Worm (Caenorhabditis elegans) whole organism, early embryonic: ENCODE measurements around the gene nit-1.

Experiments
- B0310.2 ChIP-seq: sonication (generic microtip); optimal IDR thresholded peaks from 2 replicates; lab custom pipeline; 2016; ENCODE audit warnings: mild to moderate bottlenecking, missing genetic modification characterization, missing compliant biosample characterization
- F13C5.2 ChIP-seq: sonication (generic microtip); optimal IDR thresholded peaks from 2 replicates; lab custom pipeline; 2017; ENCODE audit warnings: mild to moderate bottlenecking, missing genetic modification characterization, inconsistent platforms, missing compliant biosample characterization
- aly-1 ChIP-seq: sonication (generic microtip); optimal IDR thresholded peaks from 2 replicates; lab custom pipeline; 2016; ENCODE audit warnings: missing genetic modification characterization, missing compliant biosample characterization
- ama-1 ChIP-seq: fragments of 150-350 bp; optimal IDR thresholded peaks from 2 replicates; lab custom pipeline; 2014
- ceh-13 ChIP-seq: fragments of 200-800 bp; sonication (Bioruptor generic); optimal IDR thresholded peaks from 2 replicates; lab custom pipeline; 2018; ENCODE audit warnings: mild to moderate bottlenecking, missing genetic modification characterization, missing compliant biosample characterization
- ceh-36 ChIP-seq: sonication (generic microtip); optimal IDR thresholded peaks from 2 replicates; lab custom pipeline; 2016; ENCODE audit warnings: missing genetic modification characterization, inconsistent platforms, missing compliant biosample characterization
- ets-7 ChIP-seq: sonication (generic microtip); optimal IDR thresholded peaks from 2 replicates; lab custom pipeline; 2016; ENCODE audit warnings: missing genotype, missing genetic modification characterization, missing compliant biosample characterization
- flt-1 ChIP-seq: fragments of 200-800 bp; sonication (Bioruptor generic); IDR thresholded peaks from 2 replicates; pipeline ENCODE4 v1.3.6; 2022; ENCODE audit warnings: missing genetic modification characterization, missing compliant biosample characterization
- hmbx-1 ChIP-seq: sonication (generic microtip); optimal IDR thresholded peaks from 2 replicates; lab custom pipeline; 2016; ENCODE audit warnings: mild to moderate bottlenecking, missing genetic modification characterization, missing compliant biosample characterization
- hmg-4 ChIP-seq: fragments of 200-800 bp; sonication (Bioruptor generic); optimal IDR thresholded peaks from 2 replicates; lab custom pipeline; 2018; ENCODE audit warnings: mild to moderate bottlenecking, missing genetic modification characterization, missing compliant biosample characterization
- hnd-1 ChIP-seq: sonication (generic microtip); optimal IDR thresholded peaks from 2 replicates; lab custom pipeline; 2016; ENCODE audit warnings: missing genetic modification characterization, missing compliant biosample characterization
- pes-1 ChIP-seq: fragments of 200-800 bp; sonication (Bioruptor generic); IDR thresholded peaks from 2 replicates; pipeline ENCODE4 v1.3.6; 2022; ENCODE audit warnings: missing genetic modification reagents, missing genetic modification characterization, missing compliant biosample characterization
- scrt-1 ChIP-seq: fragments of 200-800 bp; sonication (Bioruptor generic); IDR thresholded peaks from 2 replicates; pipeline ENCODE4 v1.3.6; 2022; ENCODE audit warnings: missing genetic modification characterization, missing compliant biosample characterization
- sea-1 ChIP-seq: fragments of 200-800 bp; sonication (Bioruptor generic); conservative IDR thresholded peaks from 2 replicates; pipeline ENCODE4 v1.3.6; 2022; ENCODE audit warnings: missing genetic modification characterization, missing compliant biosample characterization
- tbx-11 ChIP-seq: fragments of 200-800 bp; sonication (Bioruptor generic); IDR thresholded peaks from 2 replicates; pipeline ENCODE4 v1.3.6; 2022; ENCODE audit warnings: missing genetic modification characterization, missing compliant biosample characterization
- tbx-37 ChIP-seq: fragments of 200-800 bp; sonication (Bioruptor generic); conservative IDR thresholded peaks from 2 replicates; pipeline ENCODE4 v1.3.6; 2022; ENCODE audit warnings: missing genetic modification reagents, missing genetic modification characterization, missing compliant biosample characterization
- tra-4 ChIP-seq: sonication (generic microtip); optimal IDR thresholded peaks from 2 replicates; lab custom pipeline; 2017; ENCODE audit warnings: missing genetic modification characterization, missing compliant biosample characterization

nit-1 gene

DNA sequence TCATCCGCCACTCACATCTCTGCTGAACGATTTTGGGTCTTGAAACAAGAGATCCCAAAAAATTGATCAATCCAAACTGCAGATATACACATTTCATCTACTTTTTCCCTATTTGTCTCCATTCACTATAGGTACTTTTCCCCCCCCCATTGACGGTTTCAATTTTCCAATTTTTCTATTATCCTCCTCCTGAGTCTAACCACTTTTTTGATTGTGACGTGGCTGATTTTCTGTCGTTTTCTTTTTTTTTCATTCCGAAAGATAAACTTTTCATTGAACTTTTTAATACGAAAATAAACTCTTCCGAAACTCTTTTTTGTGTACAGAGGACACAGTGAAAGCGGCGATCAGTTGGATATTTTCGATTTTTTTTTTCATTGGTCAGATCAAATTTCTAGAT lies 35.8 kb downstream of the nit-1 start:
- TF ChIP-seq ets-7 (tag; lab: Kevin White, UChicago) (no peak), hmg-4 (GFP tag; lab: Kevin White, UChicago) (no peak), ama-1 (lab: Kevin White, UChicago) (no peak), aly-1 (tag; lab: Kevin White, UChicago) (no peak), hnd-1 (no peak), hmbx-1 (tag; lab: Kevin White, UChicago) (no peak), tbx-37 (GFP tag; lab: Robert Waterston, UW) (no peak), ceh-36 (no peak), ceh-13 (no peak), scrt-1 (no peak), sea-1 (GFP tag; lab: Robert Waterston, UW) (no peak), B0310.2 (tag; lab: Kevin White, UChicago) (no peak), flt-1 (GFP tag; lab: Robert Waterston, UW) (no peak), pes-1 (GFP tag; lab: Robert Waterston, UW) (no peak), F13C5.2 (tag; lab: Kevin White, UChicago) (no peak), tra-4 (tag; lab: Kevin White, UChicago) (no peak)

DNA sequence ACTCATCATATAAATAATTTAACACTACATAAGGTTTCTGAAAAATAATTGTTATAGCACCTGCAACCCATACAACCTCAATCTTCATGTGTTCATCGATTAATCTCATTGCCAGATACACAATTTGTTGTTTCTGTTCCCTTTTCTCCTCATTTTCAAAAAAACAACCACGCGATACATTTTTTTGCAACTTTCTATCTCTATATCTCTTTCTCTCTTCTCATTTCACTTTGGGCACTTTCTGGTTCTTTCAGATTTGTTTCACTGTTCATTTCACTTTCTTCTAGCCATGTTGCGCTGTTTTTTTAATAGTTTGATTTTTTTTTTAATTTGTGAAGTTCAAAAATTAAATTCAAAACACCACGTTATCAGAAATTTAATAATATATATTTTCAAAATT lies 37.2 kb downstream of the nit-1 start:
- TF ChIP-seq sea-1 (GFP tag; lab: Robert Waterston, UW) = no peak
- TF ChIP-seq hnd-1 = no peak
- TF ChIP-seq ceh-13 = no peak
- no peak for TF ChIP-seq aly-1 (tag; lab: Kevin White, UChicago)
- no peak for TF ChIP-seq hmg-4 (GFP tag; lab: Kevin White, UChicago)

DNA sequence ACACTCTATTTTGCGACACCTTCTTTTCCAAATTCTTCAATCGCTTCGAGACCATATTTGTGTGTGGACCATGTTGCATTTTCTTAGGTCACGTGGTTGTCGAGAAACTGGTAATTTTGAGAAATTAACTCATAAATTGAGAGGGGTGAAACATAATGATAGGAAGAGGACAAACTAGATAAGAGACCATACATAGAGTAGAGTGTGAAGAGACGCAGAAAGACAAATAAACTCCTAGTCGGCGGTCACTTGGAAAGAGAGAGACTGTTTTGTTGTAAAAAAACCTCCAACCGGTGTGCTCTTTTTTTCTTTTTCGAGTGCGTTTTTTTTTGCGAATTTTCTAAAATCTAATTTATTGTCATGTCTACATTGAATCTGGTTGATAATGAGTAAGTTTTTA lies 38.0 kb downstream of the nit-1 start, which contains the start of gene R10E9.3:
TSS of gene R10E9.3 (plus strand) at position 235 of the 400 bp plus-strand sequence.
- no peak for TF ChIP-seq F13C5.2 (tag; lab: Kevin White, UChicago)
- TF ChIP-seq scrt-1 = no peak
- TF ChIP-seq tbx-37 (GFP tag; lab: Robert Waterston, UW) = no peak
- TF ChIP-seq hmbx-1 (tag; lab: Kevin White, UChicago) = no peak
- TF ChIP-seq hnd-1 = no peak
- TF ChIP-seq flt-1 (GFP tag; lab: Robert Waterston, UW) = no peak
- no peak for TF ChIP-seq aly-1 (tag; lab: Kevin White, UChicago)
- no peak for TF ChIP-seq tra-4 (tag; lab: Kevin White, UChicago)
- no peak for TF ChIP-seq hmg-4 (GFP tag; lab: Kevin White, UChicago)

DNA sequence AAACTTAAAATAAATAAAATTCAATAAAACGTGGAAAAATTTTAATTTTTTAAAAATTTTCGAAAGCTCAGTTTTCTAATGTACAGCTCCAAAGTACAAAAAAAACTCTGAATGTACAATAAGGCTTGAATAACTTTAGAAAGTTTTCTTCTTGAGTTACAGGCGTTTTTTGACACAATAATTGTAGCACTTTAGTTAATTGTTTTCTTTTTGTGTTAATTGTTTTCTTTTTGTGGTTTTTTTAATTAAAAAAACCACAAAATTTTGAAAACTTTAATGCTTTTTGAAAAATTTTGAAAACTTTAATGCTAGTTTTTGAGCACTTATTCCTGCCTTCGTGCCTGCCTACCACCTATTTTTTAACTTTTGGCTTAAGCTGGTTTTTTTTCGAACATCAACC lies 42.2 kb downstream of the nit-1 start, which contains the start of gene R10E9.2:
TSS of gene R10E9.2 (minus strand) at position 101 of the 400 bp plus-strand sequence.
- no peak for TF ChIP-seq ets-7 (tag; lab: Kevin White, UChicago)
- no peak for TF ChIP-seq aly-1 (tag; lab: Kevin White, UChicago)
- TF ChIP-seq tbx-11 (GFP tag; lab: Robert Waterston, UW) = no peak
- TF ChIP-seq sea-1 (GFP tag; lab: Robert Waterston, UW) = no peak
- TF ChIP-seq ceh-36 = no peak
- no peak for TF ChIP-seq tra-4 (tag; lab: Kevin White, UChicago)
- no peak for TF ChIP-seq hnd-1

DNA sequence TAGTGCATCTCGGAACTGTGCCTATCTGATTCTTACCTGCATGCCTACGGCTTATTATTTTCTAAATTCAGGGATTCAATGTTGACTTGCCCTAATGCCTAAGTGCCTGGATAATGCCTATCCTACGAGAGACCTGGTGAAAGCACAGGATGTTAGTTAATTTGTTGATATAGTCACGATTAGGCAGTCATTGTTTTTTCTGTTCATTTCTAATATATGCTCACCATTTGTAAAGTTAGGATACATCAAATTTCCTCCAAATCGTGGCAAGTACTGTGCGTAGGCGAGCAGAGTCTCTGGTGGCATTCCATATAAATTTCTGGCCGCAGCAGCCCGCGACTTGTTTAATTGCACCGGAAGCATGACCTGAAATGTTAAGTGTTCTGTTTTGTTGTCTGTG lies 44.1 kb downstream of the nit-1 start:
- TF ChIP-seq sea-1 (GFP tag; lab: Robert Waterston, UW) (no peak), hmg-4 (GFP tag; lab: Kevin White, UChicago) (no peak), ceh-36 (no peak), flt-1 (GFP tag; lab: Robert Waterston, UW) (no peak), hmbx-1 (tag; lab: Kevin White, UChicago) (no peak), F13C5.2 (tag; lab: Kevin White, UChicago) (no peak), aly-1 (tag; lab: Kevin White, UChicago) (no peak), tra-4 (tag; lab: Kevin White, UChicago) (no peak), ceh-13 (no peak), tbx-11 (GFP tag; lab: Robert Waterston, UW) (no peak), hnd-1 (no peak), pes-1 (GFP tag; lab: Robert Waterston, UW) (no peak), B0310.2 (tag; lab: Kevin White, UChicago) (no peak), ama-1 (lab: Kevin White, UChicago) (no peak), tbx-37 (GFP tag; lab: Robert Waterston, UW) (no peak)

DNA sequence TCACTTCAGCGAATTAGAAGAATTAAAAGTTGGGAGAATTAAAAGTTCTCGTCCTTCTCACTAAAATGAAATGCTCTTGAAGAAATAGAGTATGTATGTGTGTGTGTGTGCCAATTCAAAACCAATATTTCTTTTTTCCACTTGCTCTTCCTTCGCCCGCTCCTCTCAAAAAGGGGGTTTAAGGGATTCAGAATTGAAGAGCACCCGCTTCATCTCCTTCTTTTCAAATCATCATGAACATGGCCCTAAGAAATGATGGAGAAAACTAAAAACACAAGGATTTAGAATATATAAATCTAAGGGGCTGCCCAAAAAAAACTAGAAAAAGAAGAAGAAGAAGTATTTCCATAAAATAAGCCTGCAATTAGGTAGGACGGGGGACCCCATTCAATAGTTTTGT lies 47.1 kb downstream of the nit-1 start:
- TF ChIP-seq scrt-1 = no peak
- no peak for TF ChIP-seq F13C5.2 (tag; lab: Kevin White, UChicago)
- no peak for TF ChIP-seq aly-1 (tag; lab: Kevin White, UChicago)
- TF ChIP-seq tra-4 (tag; lab: Kevin White, UChicago) = no peak
- TF ChIP-seq flt-1 (GFP tag; lab: Robert Waterston, UW) = no peak
- TF ChIP-seq tbx-37 (GFP tag; lab: Robert Waterston, UW) = no peak
- no peak for TF ChIP-seq sea-1 (GFP tag; lab: Robert Waterston, UW)

DNA sequence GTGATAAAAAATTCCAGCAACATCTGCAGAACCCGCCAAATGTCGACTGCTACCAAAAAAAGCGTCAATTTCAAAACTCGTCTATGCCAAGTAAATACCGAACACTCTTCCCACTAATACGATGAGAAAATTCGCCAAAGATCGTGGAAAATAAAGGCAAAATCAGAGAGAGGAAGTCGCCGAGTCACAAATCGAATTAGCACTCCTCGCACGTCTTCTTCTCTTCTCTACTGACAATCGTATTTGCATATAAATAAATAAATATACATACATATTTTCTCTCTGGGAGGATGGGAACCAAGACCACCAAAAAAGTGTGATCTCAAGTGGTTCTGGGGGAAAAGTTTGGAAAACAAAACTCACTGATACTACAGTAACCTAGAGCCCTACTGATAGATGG lies 48.4 kb downstream of the nit-1 start:
- TF ChIP-seq F13C5.2 (tag; lab: Kevin White, UChicago) (no peak), scrt-1 (no peak), ceh-36 (no peak), ama-1 (lab: Kevin White, UChicago) (no peak), flt-1 (GFP tag; lab: Robert Waterston, UW) (no peak), hnd-1 (no peak), hmbx-1 (tag; lab: Kevin White, UChicago) (no peak), aly-1 (tag; lab: Kevin White, UChicago) (no peak), hmg-4 (GFP tag; lab: Kevin White, UChicago) (no peak), tbx-11 (GFP tag; lab: Robert Waterston, UW) (no peak), pes-1 (GFP tag; lab: Robert Waterston, UW) (no peak), B0310.2 (tag; lab: Kevin White, UChicago) (no peak), tra-4 (tag; lab: Kevin White, UChicago) (no peak), ets-7 (tag; lab: Kevin White, UChicago) (no peak), sea-1 (GFP tag; lab: Robert Waterston, UW) (no peak), tbx-37 (GFP tag; lab: Robert Waterston, UW) (no peak), ceh-13 (no peak)
